Fruit fly (Drosophila melanogaster) whole organism, embryonic: ENCODE measurements around the gene dnc.

Experiments used
- CG10267 ChIP-seq: fragments of 200-800 bp; sonication (Bioruptor generic); optimal IDR thresholded peaks from 2 replicates; lab custom pipeline; 2018; ENCODE audit warnings: missing biosample characterization, mild to moderate bottlenecking, missing genetic modification characterization, moderate library complexity
- CG12391 ChIP-seq: fragments of 200-800 bp; sonication (Bioruptor generic); optimal IDR thresholded peaks from 3 replicates; lab custom pipeline; 2018; ENCODE audit warnings: missing biosample characterization, mild to moderate bottlenecking, missing genetic modification characterization, moderate library complexity
- CG8478 ChIP-seq: fragments of >200 bp; optimal IDR thresholded peaks from 2 replicates; lab custom pipeline; 2018
- Neu2 ChIP-seq: fragments of 200-800 bp; sonication (Bioruptor generic); optimal IDR thresholded peaks from 3 replicates; lab custom pipeline; 2016; ENCODE audit warnings: missing biosample characterization, missing genetic modification characterization, borderline replicate concordance
- Optix ChIP-seq: fragments of 200-800 bp; sonication (Bioruptor generic); IDR thresholded peaks from 3 replicates; pipeline ENCODE4 v1.3.6; 2022; ENCODE audit warnings: missing biosample characterization, missing genetic modification characterization
- bcd ChIP-seq: fragments of 200-800 bp; sonication (Bioruptor generic); optimal IDR thresholded peaks from 2 replicates; lab custom pipeline; 2017; ENCODE audit warnings: missing biosample characterization, mild to moderate bottlenecking, missing genetic modification characterization
- phol ChIP-seq: fragments of 200-800 bp; sonication (Bioruptor generic); optimal IDR thresholded peaks from 3 replicates; lab custom pipeline; 2018; ENCODE audit warnings: missing biosample characterization, mild to moderate bottlenecking, missing genetic modification characterization, moderate library complexity

- TF ChIP-seq phol (tag; lab: Kevin White, UChicago): no peak
- TF ChIP-seq CG8478: no peak
- TF ChIP-seq Optix (GFP tag; lab: Robert Waterston, UW): no peak
- TF ChIP-seq CG12391 (tag; lab: Kevin White, UChicago): no peak
- TF ChIP-seq CG10267: no peak
- no peak for TF ChIP-seq bcd (GFP tag; lab: Kevin White, UChicago)
- TF ChIP-seq Neu2: no peak
Observed at dm6 chrX:3186550-3186949, 10.3 kb downstream of the dnc start.
